Worm (Caenorhabditis elegans) whole organism, L1 larva: ENCODE measurements around the gene srh-276.
A peak's percentile ranks its signal among the peaks of the same experiment; 100 is the strongest.

Source experiments
- C04F5.9 ChIP-seq: sonication (generic microtip); optimal IDR thresholded peaks from 2 replicates; lab custom pipeline; 2016; ENCODE audit warnings: missing genetic modification characterization, missing compliant biosample characterization
- C16A3.4 ChIP-seq: fragments of 150-350 bp; optimal IDR thresholded peaks from 2 replicates; lab custom pipeline; 2014; ENCODE audit warnings: missing biosample characterization, missing genetic modification characterization
- C34B4.2 ChIP-seq: sonication (generic microtip); optimal IDR thresholded peaks from 2 replicates; lab custom pipeline; 2017; ENCODE audit warnings: mild to moderate bottlenecking, missing genetic modification characterization, missing compliant biosample characterization
- Y116A8C.19 ChIP-seq: sonication (generic microtip); optimal IDR thresholded peaks from 2 replicates; lab custom pipeline; 2016; ENCODE audit warnings: missing compliant biosample characterization, missing genetic modification characterization, borderline replicate concordance
- ama-1 ChIP-seq: fragments of 150-350 bp; optimal IDR thresholded peaks from 2 replicates; lab custom pipeline; 2014
- blmp-1 ChIP-seq: fragments of 150-350 bp; optimal IDR thresholded peaks from 2 replicates; lab custom pipeline; 2014; ENCODE audit warnings: missing biosample characterization, missing genetic modification characterization
- ceh-63 ChIP-seq: fragments of 200-800 bp; sonication (Bioruptor generic); optimal IDR thresholded peaks from 2 replicates; lab custom pipeline; 2018; ENCODE audit warnings: mild to moderate bottlenecking, missing genetic modification characterization, missing compliant biosample characterization
- ceh-82 ChIP-seq, 3 experiments: fragments of 150-350 bp in 1 of 3; sonication (generic microtip) in 2 of 3; optimal IDR thresholded peaks; 2 replicates each; lab custom pipeline; 2014 to 2017; ENCODE audit warnings: missing biosample characterization in 3 of 3, missing genetic modification characterization in 3 of 3
- ceh-90 ChIP-seq: sonication (generic microtip); optimal IDR thresholded peaks from 2 replicates; lab custom pipeline; 2016; ENCODE audit warnings: missing genetic modification characterization, missing compliant biosample characterization
- ces-1 ChIP-seq: fragments of 150-350 bp; optimal IDR thresholded peaks from 2 replicates; lab custom pipeline; 2014; ENCODE audit warnings: missing biosample characterization, missing genetic modification reagents, missing genetic modification characterization
- dpl-1 ChIP-seq, 3 experiments: fragments of 150-350 bp in 2 of 3; sonication (generic microtip) in 1 of 3; optimal IDR thresholded peaks; 2 replicates each; lab custom pipeline; 2014 to 2017; ENCODE audit warnings: missing biosample characterization in 3 of 3, missing genetic modification characterization in 3 of 3, missing genetic modification reagents in 3 of 3
- dsc-1 ChIP-seq: sonication (generic microtip); optimal IDR thresholded peaks from 2 replicates; lab custom pipeline; 2016; ENCODE audit warnings: mild to moderate bottlenecking, missing genetic modification characterization, missing compliant biosample characterization
- efl-1 ChIP-seq, 4 experiments: fragments of 150-350 bp; optimal IDR thresholded peaks in 3 of 4; peaks in 1 of 4; 1 replicate in 1 of 4; 2 replicates in 3 of 4; lab custom pipeline; 2014; ENCODE audit warnings: missing biosample characterization in 2 of 4, missing genetic modification characterization in 2 of 4, missing genetic modification reagents in 2 of 4
- elt-2 ChIP-seq: sonication (generic microtip); optimal IDR thresholded peaks from 2 replicates; lab custom pipeline; 2016; ENCODE audit warnings: missing genetic modification characterization, mild to moderate bottlenecking, inconsistent platforms, missing compliant biosample characterization, missing genetic modification reagents
- ets-5 ChIP-seq: fragments of 200-800 bp; sonication (Bioruptor generic); IDR thresholded peaks from 2 replicates; pipeline ENCODE4 v1.3.6; 2022; ENCODE audit warnings: missing genetic modification characterization, missing compliant biosample characterization
- fkh-4 ChIP-seq: sonication (generic microtip); optimal IDR thresholded peaks from 2 replicates; lab custom pipeline; 2016; ENCODE audit warnings: missing compliant biosample characterization, missing genetic modification characterization, borderline replicate concordance
- fos-1 ChIP-seq: fragments of 150-350 bp; optimal IDR thresholded peaks from 2 replicates; lab custom pipeline; 2014; ENCODE audit warnings: missing biosample characterization, missing genetic modification characterization
- hlh-4 ChIP-seq: sonication (generic microtip); optimal IDR thresholded peaks from 2 replicates; lab custom pipeline; 2016; ENCODE audit warnings: mild to moderate bottlenecking, missing genetic modification characterization, missing compliant biosample characterization
- isw-1 ChIP-seq: fragments of 200-800 bp; sonication (Bioruptor generic); IDR thresholded peaks from 2 replicates; pipeline ENCODE4 v1.3.6; 2022; ENCODE audit warnings: missing genetic modification characterization, missing compliant biosample characterization
- jun-1 ChIP-seq: fragments of 150-350 bp; optimal IDR thresholded peaks from 2 replicates; lab custom pipeline; 2014; ENCODE audit warnings: missing biosample characterization, missing genetic modification reagents, missing genetic modification characterization
- lin-14 ChIP-seq: fragments of 200-800 bp; sonication (Bioruptor generic); optimal IDR thresholded peaks from 2 replicates; lab custom pipeline; 2018; ENCODE audit warnings: mild to moderate bottlenecking, missing genetic modification characterization, moderate library complexity, missing compliant biosample characterization
- lin-35 ChIP-seq, 2 experiments: fragments of 150-350 bp; optimal IDR thresholded peaks; 2 replicates each; lab custom pipeline; 2014; ENCODE audit warnings: missing biosample characterization in 2 of 2, missing genetic modification characterization in 2 of 2, missing genetic modification reagents in 2 of 2
- lir-3 ChIP-seq: sonication (generic microtip); optimal IDR thresholded peaks from 2 replicates; lab custom pipeline; 2016; ENCODE audit warnings: mild to moderate bottlenecking, missing genetic modification characterization, moderate library complexity, missing compliant biosample characterization; ENCODE audit not compliant: poor library complexity
- lsy-2 ChIP-seq, 2 experiments: fragments of 150-350 bp; optimal IDR thresholded peaks; 2 replicates each; lab custom pipeline; 2014; ENCODE audit warnings: missing biosample characterization in 2 of 2, missing genetic modification characterization in 2 of 2
- mep-1 ChIP-seq: fragments of 150-350 bp; optimal IDR thresholded peaks from 2 replicates; lab custom pipeline; 2014; ENCODE audit warnings: missing biosample characterization, missing genetic modification characterization
- nhr-11 ChIP-seq: fragments of 150-350 bp; optimal IDR thresholded peaks from 2 replicates; lab custom pipeline; 2014; ENCODE audit warnings: missing biosample characterization, missing genetic modification characterization
- nhr-19 ChIP-seq: fragments of 200-800 bp; sonication (Bioruptor generic); conservative IDR thresholded peaks from 2 replicates; pipeline ENCODE4 v1.3.6; 2022; ENCODE audit warnings: missing genetic modification characterization, missing compliant biosample characterization
- nhr-237 ChIP-seq: fragments of 150-350 bp; optimal IDR thresholded peaks from 2 replicates; lab custom pipeline; 2014; ENCODE audit warnings: missing biosample characterization, missing genetic modification characterization
- nhr-76 ChIP-seq: sonication (generic microtip); optimal IDR thresholded peaks from 2 replicates; lab custom pipeline; 2017; ENCODE audit warnings: missing biosample characterization, missing genetic modification characterization
- pag-3 ChIP-seq: sonication (generic microtip); optimal IDR thresholded peaks from 2 replicates; lab custom pipeline; 2017; ENCODE audit warnings: missing genetic modification characterization, mild to moderate bottlenecking, missing compliant biosample characterization, antibody characterized with exemption, borderline replicate concordance; ENCODE audit not compliant: insufficient read depth
- pax-3 ChIP-seq: fragments of 200-800 bp; sonication (Bioruptor generic); optimal IDR thresholded peaks from 2 replicates; lab custom pipeline; 2018; ENCODE audit warnings: mild to moderate bottlenecking, missing genetic modification characterization, moderate library complexity, missing compliant biosample characterization
- pqm-1 ChIP-seq: sonication (generic microtip); optimal IDR thresholded peaks from 3 replicates; lab custom pipeline; 2017; ENCODE audit warnings: missing biosample characterization, missing genetic modification characterization
- rnt-1 ChIP-seq: sonication (generic microtip); optimal IDR thresholded peaks from 2 replicates; lab custom pipeline; 2016; ENCODE audit warnings: mild to moderate bottlenecking, missing genetic modification characterization, moderate library complexity, missing compliant biosample characterization
- snpc-4 ChIP-seq: fragments of 150-350 bp; optimal IDR thresholded peaks from 2 replicates; lab custom pipeline; 2014; ENCODE audit warnings: missing biosample characterization, missing genetic modification characterization
- sox-4 ChIP-seq: sonication (generic microtip); optimal IDR thresholded peaks from 2 replicates; lab custom pipeline; 2016; ENCODE audit warnings: missing genetic modification characterization, missing compliant biosample characterization
- sptf-1 ChIP-seq: fragments of 150-350 bp; optimal IDR thresholded peaks from 2 replicates; lab custom pipeline; 2014; ENCODE audit warnings: missing biosample characterization, missing genetic modification characterization
- swsn-7 ChIP-seq: sonication (generic microtip); optimal IDR thresholded peaks from 2 replicates; lab custom pipeline; 2016; ENCODE audit warnings: missing genetic modification characterization, missing compliant biosample characterization
- tbx-2 ChIP-seq: sonication (generic microtip); optimal IDR thresholded peaks from 2 replicates; lab custom pipeline; 2016; ENCODE audit warnings: missing genetic modification characterization, missing compliant biosample characterization
- unc-130 ChIP-seq: fragments of 150-350 bp; optimal IDR thresholded peaks from 2 replicates; lab custom pipeline; 2017; ENCODE audit warnings: missing biosample characterization, missing genetic modification characterization, inconsistent platforms
- unc-62 ChIP-seq: fragments of 150-350 bp; optimal IDR thresholded peaks from 2 replicates; lab custom pipeline; 2014; ENCODE audit warnings: missing biosample characterization, missing genetic modification reagents, missing genetic modification characterization
- xbp-1 ChIP-seq: sonication (generic microtip); optimal IDR thresholded peaks from 2 replicates; lab custom pipeline; 2016; ENCODE audit warnings: missing genetic modification characterization, missing compliant biosample characterization
- zip-4 ChIP-seq: fragments of 200-800 bp; sonication (Bioruptor generic); optimal IDR thresholded peaks from 2 replicates; lab custom pipeline; 2018; ENCODE audit warnings: mild to moderate bottlenecking, missing genetic modification characterization, moderate library complexity, missing compliant biosample characterization
- ztf-4 ChIP-seq: fragments of 150-350 bp; optimal IDR thresholded peaks from 2 replicates; lab custom pipeline; 2014; ENCODE audit warnings: missing biosample characterization, missing genetic modification characterization

The srh-276 gene

ce11 chrV:15497731-15498130 is 31.4 kb upstream of the srh-276 start (continued):
- TF ChIP-seq lin-14 (GFP tag; lab: Kevin White, UChicago) (peak; percentile 68), lsy-2 (tag; optimal IDR thresholded peaks at IDR 0.05; lab: Kevin White, UChicago) (no peak), unc-62 (GFP tag; lab: Kevin White, UChicago) (no peak), fkh-4 (tag; lab: Kevin White, UChicago) (no peak), Y116A8C.19 (tag; lab: Kevin White, UChicago) (no peak), ceh-90 (tag; lab: Kevin White, UChicago) (no peak), swsn-7 (tag; lab: Kevin White, UChicago) (peak; percentile 30)

ce11 chrV:15498434-15498833 is 30.7 kb upstream of the srh-276 start, which contains the start of gene C06B8.7:
C06B8.7 (plus strand) TSS chrV:15498734.
- no peak for TF ChIP-seq fos-1 (tag; lab: Kevin White, UChicago)
- TF ChIP-seq C04F5.9 (tag; lab: Kevin White, UChicago), result no peak
- no peak for TF ChIP-seq zip-4 (GFP tag; lab: Kevin White, UChicago)
- TF ChIP-seq nhr-11, result no peak
- TF ChIP-seq xbp-1, result no peak
- TF ChIP-seq jun-1 (tag; lab: Kevin White, UChicago), result no peak
- no peak for TF ChIP-seq blmp-1 (tag; lab: Kevin White, UChicago)
- no peak for TF ChIP-seq lin-35 (GFP tag; optimal IDR thresholded peaks at IDR 0.05; lab: Kevin White, UChicago)
- no peak for TF ChIP-seq mep-1 (tag; lab: Kevin White, UChicago)
- no peak for TF ChIP-seq ceh-90 (tag; lab: Kevin White, UChicago)
- TF ChIP-seq hlh-4 (tag; lab: Kevin White, UChicago), result no peak
- TF ChIP-seq ama-1 (lab: Kevin White, UChicago), result no peak
- TF ChIP-seq isw-1 (GFP tag; lab: Robert Waterston, UW), result no peak
- TF ChIP-seq ceh-63 (GFP tag; lab: Kevin White, UChicago), result no peak
- no peak for TF ChIP-seq ceh-82 (tag; optimal IDR thresholded peaks at IDR 0.05; lab: Kevin White, UChicago)
- TF ChIP-seq nhr-76 (tag; lab: Kevin White, UChicago), result no peak
- TF ChIP-seq unc-62 (GFP tag; lab: Kevin White, UChicago), result no peak
- TF ChIP-seq dsc-1, result no peak
- TF ChIP-seq ets-5 (GFP tag; lab: Robert Waterston, UW), result no peak
- TF ChIP-seq lir-3 (tag; lab: Kevin White, UChicago), result no peak

ce11 chrV:15499099-15499498 is 30.1 kb upstream of the srh-276 start:
- TF ChIP-seq lin-14 (GFP tag; lab: Kevin White, UChicago) (peak; percentile 2), efl-1 (optimal IDR thresholded peaks at IDR 0.05; lab: Kevin White, UChicago) (peak in 1 of 2 experiments; percentile 11), efl-1 (GFP tag; optimal IDR thresholded peaks at IDR 0.05 in 1 of 2; lab: Kevin White, UChicago) (peak in 1 of 2 experiments; percentile 77), elt-2 (tag; lab: Kevin White, UChicago) (peak; percentile 7), C16A3.4 (tag; lab: Kevin White, UChicago) (no peak), C34B4.2 (tag; lab: Kevin White, UChicago) (no peak)

ce11 chrV:15503603-15504002 is 25.6 kb upstream of the srh-276 start:
- TF ChIP-seq sox-4 (tag; lab: Kevin White, UChicago), result no peak
- TF ChIP-seq efl-1 (optimal IDR thresholded peaks at IDR 0.05; lab: Kevin White, UChicago), result no peak
- peak in 1 of 2 experiments; percentile 79 for TF ChIP-seq efl-1 (GFP tag; optimal IDR thresholded peaks at IDR 0.05 in 1 of 2; lab: Kevin White, UChicago)
- TF ChIP-seq tbx-2 (tag; lab: Kevin White, UChicago), result no peak

ce11 chrV:15505068-15505467 is 24.1 kb upstream of the srh-276 start:
- TF ChIP-seq unc-130 (tag; lab: Kevin White, UChicago), result no peak
- no peak for TF ChIP-seq snpc-4 (tag; lab: Kevin White, UChicago)
- no peak for TF ChIP-seq fkh-4 (tag; lab: Kevin White, UChicago)
- TF ChIP-seq mep-1 (tag; lab: Kevin White, UChicago), result no peak
- no peak for TF ChIP-seq pax-3 (tag; lab: Kevin White, UChicago)
- no peak for TF ChIP-seq pag-3 (tag; lab: Kevin White, UChicago)
- peak in 2 of 3 experiments; percentile 10 to 52 for TF ChIP-seq ceh-82 (tag; optimal IDR thresholded peaks at IDR 0.05; lab: Kevin White, UChicago)
- TF ChIP-seq ztf-4 (tag; lab: Kevin White, UChicago), result no peak
- TF ChIP-seq sptf-1, result no peak
- no peak for TF ChIP-seq nhr-11
- peak; percentile 0 for TF ChIP-seq jun-1 (tag; lab: Kevin White, UChicago)
- peak in 1 of 3 experiments; percentile 26 for TF ChIP-seq dpl-1 (GFP tag; optimal IDR thresholded peaks at IDR 0.05; lab: Kevin White, UChicago)
- TF ChIP-seq ces-1 (GFP tag; lab: Kevin White, UChicago), result no peak
- TF ChIP-seq pqm-1 (tag; lab: Kevin White, UChicago), result no peak
- TF ChIP-seq rnt-1 (tag; lab: Kevin White, UChicago), result peak; percentile 73
- peak; percentile 57 for TF ChIP-seq nhr-19 (GFP tag; lab: Robert Waterston, UW)
- no peak for TF ChIP-seq nhr-237
- TF ChIP-seq tbx-2 (tag; lab: Kevin White, UChicago), result peak; percentile 16
- peak; percentile 37 for TF ChIP-seq C16A3.4 (tag; lab: Kevin White, UChicago)
